Worm (Caenorhabditis elegans): ENCODE measurements around the gene C17H12.12.

C17H12.12 gene

ce11 chrIV:6803805-6804344, 8.2 kb downstream of the C17H12.12 start:
- TF ChIP-seq fax-1 (tag; optimal IDR thresholded peaks at IDR 0.05): no peak
- peak; percentile 0 for TF ChIP-seq rnt-1 (tag; optimal IDR thresholded peaks at IDR 0.05)

- TF ChIP-seq nhr-11 (tag; optimal IDR thresholded peaks at IDR 0.05): no peak
- TF ChIP-seq gmeb-2 (tag; optimal IDR thresholded peaks at IDR 0.05): no peak
- no peak for TF ChIP-seq tbx-2 (tag; optimal IDR thresholded peaks at IDR 0.05)
These were observed 9.1 kb downstream of the C17H12.12 start, which contains the start of gene C17H12.37 for ce11 chrIV:6804815-6805214. Gene C17H12.37, plus strand, starts transcription at chrIV:6805115.

- TF ChIP-seq ceh-31 (tag; optimal IDR thresholded peaks at IDR 0.05) (peak; percentile 13), pat-9 (tag; optimal IDR thresholded peaks at IDR 0.05) (no peak), ceh-6 (GFP tag; optimal IDR thresholded peaks at IDR 0.05) (no peak), K02D7.2 (tag; optimal IDR thresholded peaks at IDR 0.05) (no peak), T23F11.4 (GFP tag; optimal IDR thresholded peaks at IDR 0.05) (no peak), nhr-11 (tag; optimal IDR thresholded peaks at IDR 0.05) (no peak), zip-5 (tag; optimal IDR thresholded peaks at IDR 0.05) (no peak), ceh-34 (tag; optimal IDR thresholded peaks at IDR 0.05) (no peak), odd-2 (tag; optimal IDR thresholded peaks at IDR 0.05) (no peak), ztf-16 (tag; optimal IDR thresholded peaks at IDR 0.05) (no peak), pha-4 (tag; optimal IDR thresholded peaks at IDR 0.05) (no peak), fkh-10 (GFP tag; optimal IDR thresholded peaks at IDR 0.05) (no peak), ceh-22 (tag; optimal IDR thresholded peaks at IDR 0.05) (no peak), elt-2 (tag; optimal IDR thresholded peaks at IDR 0.05) (no peak), ceh-18 (tag; optimal IDR thresholded peaks at IDR 0.05) (peak; percentile 15), rnt-1 (tag; optimal IDR thresholded peaks at IDR 0.05) (no peak), ceh-24 (tag; optimal IDR thresholded peaks at IDR 0.05) (no peak), lim-6 (tag; optimal IDR thresholded peaks at IDR 0.05) (no peak), elt-4 (tag; optimal IDR thresholded peaks at IDR 0.05) (no peak), unc-42 (tag; optimal IDR thresholded peaks at IDR 0.05) (peak; percentile 86), ama-1 (optimal IDR thresholded peaks at IDR 0.05) (no peak), madf-2 (tag; optimal IDR thresholded peaks at IDR 0.05) (no peak), ets-4 (tag; optimal IDR thresholded peaks at IDR 0.05) (no peak), ceh-14 (tag; optimal IDR thresholded peaks at IDR 0.05) (no peak)
These were observed 10.8 kb downstream of the C17H12.12 start, which contains the start of gene C17H12.10 for ce11 chrIV:6806475-6807063. Gene C17H12.10, plus strand, starts transcription at chrIV:6806799.

- TF ChIP-seq fkh-10 (GFP tag; optimal IDR thresholded peaks at IDR 0.05): peak; percentile 26
- peak; percentile 86 for TF ChIP-seq ceh-31 (tag; optimal IDR thresholded peaks at IDR 0.05)
- TF ChIP-seq pha-2 (tag; optimal IDR thresholded peaks at IDR 0.05): no peak
- TF ChIP-seq pag-3 (tag; optimal IDR thresholded peaks at IDR 0.05; ENCODE audit: borderline replicate concordance): no peak
- peak; percentile 29 for TF ChIP-seq ceh-14 (tag; optimal IDR thresholded peaks at IDR 0.05)
- no peak for TF ChIP-seq elt-4 (tag; optimal IDR thresholded peaks at IDR 0.05)
- peak; percentile 59 for TF ChIP-seq unc-42 (tag; optimal IDR thresholded peaks at IDR 0.05)
- peak; percentile 3 for TF ChIP-seq C08G9.2 (tag; optimal IDR thresholded peaks at IDR 0.05)
- peak; percentile 82 for TF ChIP-seq ceh-34 (tag; optimal IDR thresholded peaks at IDR 0.05)
- TF ChIP-seq sdc-2 (tag; optimal IDR thresholded peaks at IDR 0.05): peak; percentile 42
- no peak for TF ChIP-seq C38D4.7 (GFP tag; optimal IDR thresholded peaks at IDR 0.05)
- peak; percentile 54 for TF ChIP-seq tbx-2 (tag; optimal IDR thresholded peaks at IDR 0.05)
- peak; percentile 75 for TF ChIP-seq ceh-19 (GFP tag; optimal IDR thresholded peaks at IDR 0.05)
- peak; percentile 70 for TF ChIP-seq nfya-1 (tag; optimal IDR thresholded peaks at IDR 0.05)
- TF ChIP-seq syd-9 (tag; optimal IDR thresholded peaks at IDR 0.05): peak; percentile 52
- TF ChIP-seq nhr-11 (tag; optimal IDR thresholded peaks at IDR 0.05): no peak
- TF ChIP-seq ref-2 (tag; optimal IDR thresholded peaks at IDR 0.05): peak; percentile 68
These were observed 14.0 kb downstream of the C17H12.12 start for ce11 chrIV:6809756-6810155.

Measured in whole organism, late embryonic.